Fruit fly (Drosophila melanogaster) whole organism: Measurements from ENCODE around the gene SecCl.

Source experiments
- pan ChIP-seq: fragments of >200 bp; optimal IDR thresholded peaks from 2 replicates; lab custom pipeline; 2017
- psq ChIP-seq: fragments of >200 bp; optimal IDR thresholded peaks from 2 replicates; lab custom pipeline; 2017
- usp ChIP-seq: fragments of >200 bp; optimal IDR thresholded peaks from 2 replicates; lab custom pipeline; 2017; ENCODE audit warnings: missing biosample characterization, missing genetic modification characterization, mixed read lengths

DNA sequence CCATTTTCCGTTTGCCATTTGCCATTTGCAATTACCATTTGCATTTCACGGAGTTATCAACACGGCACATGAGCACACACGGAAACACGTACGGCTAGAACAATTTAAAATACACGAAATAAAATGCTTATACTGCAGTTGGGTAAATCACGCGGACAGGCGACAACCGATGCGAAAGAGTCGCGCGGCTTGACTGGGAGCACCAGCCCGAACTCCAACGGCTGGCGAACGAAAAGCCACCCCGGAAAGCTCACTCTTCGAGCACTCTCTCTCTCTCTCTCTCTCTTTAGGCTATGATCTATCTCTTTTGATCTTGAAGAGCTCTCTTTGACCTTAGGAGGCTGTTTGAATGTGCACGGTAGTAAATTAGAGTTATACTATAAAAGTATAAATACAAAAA lies 48.6 kb upstream of the SecCl start, which contains the start of gene blot:
- no peak for TF ChIP-seq psq
- TF ChIP-seq pan (lab: Kevin White, UChicago), result no peak
- no peak for TF ChIP-seq usp (GFP tag; lab: Kevin White, UChicago)
